Worm (Caenorhabditis elegans) whole organism, L4/young adult: ENCODE data around the gene tram-1.

Experiments
- W03F9.2 ChIP-seq: fragments of 150-350 bp; optimal IDR thresholded peaks from 2 replicates; lab custom pipeline; 2014; ENCODE audit warnings: missing biosample characterization, missing genetic modification characterization
- dao-5 ChIP-seq: sonication (generic microtip); optimal IDR thresholded peaks from 2 replicates; lab custom pipeline; 2016; ENCODE audit warnings: missing genotype, missing genetic modification characterization, moderate library complexity, missing compliant biosample characterization
- him-1 ChIP-seq: sonication (generic microtip); optimal IDR thresholded peaks from 2 replicates; lab custom pipeline; 2016; ENCODE audit warnings: missing genotype, missing genetic modification reagents, missing genetic modification characterization, missing compliant biosample characterization

Gene tram-1

ce11 chrIV:10206182-10206581 is 14.9 kb downstream of the tram-1 start, which contains the start of gene K04D7.6:
Gene K04D7.6, minus strand, starts transcription at chrIV:10206282.
- TF ChIP-seq him-1 (no peak), W03F9.2 (tag; lab: Kevin White, UChicago) (no peak), dao-5 (no peak)

- TF ChIP-seq W03F9.2 (tag; lab: Kevin White, UChicago): peak; percentile 50
- TF ChIP-seq him-1: no peak
- no peak for TF ChIP-seq dao-5
Observed at ce11 chrIV:10197317-10197867, 23.7 kb downstream of the tram-1 start, which contains the start of gene gon-4. Gene gon-4, plus strand, starts transcription at chrIV:10197817.

DNA sequence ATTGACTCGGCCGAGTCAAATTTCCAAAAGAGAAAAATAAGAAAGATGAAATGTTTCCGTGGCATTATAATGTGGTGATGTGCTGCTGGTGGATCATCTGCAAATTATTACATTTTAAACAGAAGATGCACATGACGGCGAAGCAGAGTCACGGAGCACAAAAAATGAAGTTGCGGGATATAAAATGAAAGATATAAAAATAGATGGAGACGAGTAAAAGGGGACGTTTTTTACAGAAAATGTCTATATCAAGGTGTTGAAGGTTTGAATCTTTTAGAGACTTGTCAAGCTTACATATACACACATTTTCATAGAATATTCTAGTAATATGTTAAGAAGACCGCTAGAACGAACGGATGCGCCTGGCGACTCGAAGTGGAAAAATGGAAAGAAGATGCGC is 26.7 kb downstream of the tram-1 start, which contains the start of gene ptrg-1:
TSS of gene ptrg-1 (minus strand) at position 101 of the 400 bp plus-strand sequence.
- TF ChIP-seq dao-5 (no peak), W03F9.2 (tag; lab: Kevin White, UChicago) (no peak), him-1 (no peak)

DNA sequence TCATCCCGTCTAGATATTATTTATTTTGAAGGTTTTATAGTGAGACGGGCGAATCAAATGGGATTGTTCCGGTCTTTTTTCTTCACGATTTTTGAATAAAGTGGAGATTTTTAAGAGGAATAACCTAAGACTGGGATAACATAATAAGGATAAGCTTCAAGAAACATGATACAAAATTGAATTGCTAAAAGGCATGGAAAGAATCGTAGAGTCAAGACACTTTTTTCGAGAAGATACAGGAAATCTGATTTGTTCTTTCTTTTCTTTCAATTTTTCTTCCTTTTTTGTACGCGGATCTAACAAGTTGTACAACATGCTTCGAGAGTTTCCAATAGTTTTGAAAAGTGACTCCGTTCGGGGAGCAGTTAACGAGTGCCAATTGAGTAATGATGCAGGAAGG is 29.6 kb downstream of the tram-1 start:
- TF ChIP-seq dao-5 (no peak), him-1 (no peak), W03F9.2 (tag; lab: Kevin White, UChicago) (no peak)

- no peak for TF ChIP-seq him-1
- no peak for TF ChIP-seq W03F9.2 (tag; lab: Kevin White, UChicago)
- no peak for TF ChIP-seq dao-5
Observed at ce11 chrIV:10190586-10190985, 30.5 kb downstream of the tram-1 start.

DNA sequence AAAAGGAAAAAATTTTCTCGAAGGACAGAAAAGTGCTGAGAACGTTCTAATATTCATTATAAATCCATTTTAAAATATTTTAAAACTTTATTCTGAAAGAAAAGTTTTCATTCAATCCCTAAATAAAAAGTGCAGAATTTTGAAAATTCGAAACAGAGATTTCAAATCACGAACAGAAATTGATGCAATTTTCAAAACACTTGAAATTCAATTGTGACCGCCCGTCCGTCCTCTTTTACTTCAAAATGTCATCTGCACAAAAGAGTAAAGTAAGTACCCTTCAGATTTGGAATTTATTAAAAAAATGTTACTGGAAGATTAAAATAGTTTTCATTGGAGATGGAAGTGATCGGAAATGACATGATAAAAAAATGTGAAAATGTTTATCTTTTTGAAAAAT is 32.6 kb downstream of the tram-1 start:
- TF ChIP-seq him-1 (no peak), dao-5 (no peak), W03F9.2 (tag; lab: Kevin White, UChicago) (no peak)

DNA sequence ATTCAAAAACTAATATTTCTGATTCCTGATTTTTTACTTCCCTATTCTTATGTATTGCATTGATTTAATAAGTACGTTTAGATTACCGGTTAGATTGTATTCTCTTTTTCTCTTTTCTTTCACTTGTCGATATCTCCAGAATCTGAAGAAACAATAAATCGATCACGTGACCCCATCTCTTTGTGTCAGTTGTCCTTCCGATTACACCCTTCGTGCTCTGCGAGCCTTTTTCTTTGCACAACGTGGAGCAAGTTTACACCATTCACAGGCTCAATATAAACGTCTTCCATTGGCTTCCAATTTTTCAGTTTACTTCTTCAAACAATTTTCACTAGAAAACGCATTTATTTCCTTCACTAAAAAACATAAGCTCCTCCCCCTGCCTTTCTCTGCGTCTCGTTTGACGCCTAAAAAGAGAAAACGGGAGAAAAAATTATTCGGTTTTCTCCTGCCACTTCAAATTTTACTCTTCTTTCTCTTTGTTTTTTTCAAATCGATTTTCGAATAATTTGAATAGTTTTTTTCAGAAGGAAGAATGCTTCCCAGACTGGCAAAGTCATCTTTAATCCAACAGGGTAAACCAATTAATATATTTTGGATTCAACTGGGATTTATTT is 40.8 kb downstream of the tram-1 start, which contains the start of gene gta-1:
TSS of gene gta-1 (plus strand) at position 528 of the 617 bp plus-strand sequence.
- no peak for TF ChIP-seq him-1
- TF ChIP-seq W03F9.2 (tag; lab: Kevin White, UChicago): no peak
- no peak for TF ChIP-seq dao-5

ce11 chrIV:10177779-10178178 is 43.3 kb downstream of the tram-1 start, which contains the start of gene mspn-1:
Gene mspn-1, plus strand, starts transcription at chrIV:10177968.
- TF ChIP-seq W03F9.2 (tag; lab: Kevin White, UChicago) (no peak), dao-5 (no peak), him-1 (no peak)

ce11 chrIV:10176252-10176730 is 44.8 kb downstream of the tram-1 start, which contains the start of gene rack-1:
Gene rack-1, plus strand, starts transcription at chrIV:10176680.
- TF ChIP-seq him-1: peak; percentile 8
- peak; percentile 74 for TF ChIP-seq W03F9.2 (tag; lab: Kevin White, UChicago)
- TF ChIP-seq dao-5: no peak

DNA sequence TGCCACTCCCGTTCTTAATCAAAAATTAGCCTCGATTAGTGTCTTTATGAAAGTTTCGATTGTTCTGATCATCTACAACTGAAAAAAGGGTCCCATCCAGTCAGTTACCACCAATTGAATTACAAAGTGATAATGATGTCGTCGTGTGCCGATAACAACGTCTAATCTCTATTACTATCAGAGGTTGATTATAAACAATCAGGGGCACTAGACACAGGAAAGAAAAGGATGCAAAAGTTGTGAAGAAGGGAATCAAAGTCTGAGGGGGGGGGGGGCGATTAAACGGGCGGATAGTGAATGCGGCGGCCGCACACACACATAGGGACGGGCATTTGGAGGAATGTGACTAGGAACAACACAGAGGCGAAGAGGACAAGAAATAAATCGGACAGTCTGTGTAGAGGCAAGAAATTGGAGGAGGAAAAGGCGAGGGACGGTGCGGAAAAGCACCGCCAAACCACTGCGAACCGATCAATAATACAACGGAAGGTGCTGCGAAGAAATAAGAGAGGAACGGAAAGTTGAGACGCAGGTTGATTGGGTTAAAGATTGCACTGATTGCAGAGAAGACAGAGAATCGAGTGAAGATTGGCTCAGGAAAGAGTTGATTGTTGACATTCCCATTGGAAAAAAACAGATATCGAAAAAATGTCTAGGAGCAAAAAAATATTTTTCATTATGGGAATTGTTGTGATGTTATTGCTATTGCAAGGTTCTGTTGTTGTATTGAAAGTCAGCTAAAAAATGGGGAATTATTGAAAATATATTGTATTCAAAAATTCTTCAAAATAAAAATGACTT is 46.0 kb downstream of the tram-1 start:
- TF ChIP-seq dao-5: no peak
- no peak for TF ChIP-seq W03F9.2 (tag; lab: Kevin White, UChicago)
- TF ChIP-seq him-1: no peak

- no peak for TF ChIP-seq dao-5
- TF ChIP-seq W03F9.2 (tag; lab: Kevin White, UChicago): no peak
- TF ChIP-seq him-1: no peak
Observed at ce11 chrIV:10174328-10174727, 46.8 kb downstream of the tram-1 start, which contains the start of gene pxf-1. Gene pxf-1, minus strand, starts transcription at chrIV:10174341.

DNA sequence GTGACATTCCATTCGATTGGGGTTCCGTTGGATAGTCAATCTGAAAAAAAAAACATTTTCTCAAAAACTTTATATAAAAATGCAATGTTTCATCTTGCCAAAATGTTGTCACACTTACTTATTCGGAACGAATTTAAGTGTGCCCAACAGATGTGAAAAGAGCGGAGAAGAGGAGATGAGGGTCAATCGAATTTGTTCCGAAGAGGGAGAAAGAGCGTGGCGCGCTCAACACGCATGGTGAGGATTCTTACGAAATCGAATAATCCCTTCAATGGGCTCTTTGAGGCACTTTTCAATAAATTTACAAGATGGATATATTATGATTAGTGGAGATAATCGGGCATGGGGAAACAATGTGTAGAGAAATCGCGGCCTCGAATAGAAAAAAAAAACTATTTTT is 50.3 kb downstream of the tram-1 start:
- TF ChIP-seq dao-5 (no peak), him-1 (no peak), W03F9.2 (tag; lab: Kevin White, UChicago) (no peak)
